Fruit fly (Drosophila melanogaster) whole organism, embryonic: ENCODE measurements around the gene Col4a1.

ENCODE experiments used
- Abd-B ChIP-seq: fragments of 200-800 bp; sonication (Bioruptor generic); optimal IDR thresholded peaks from 2 replicates; lab custom pipeline; 2018; ENCODE audit warnings: missing biosample characterization, mild to moderate bottlenecking, missing genetic modification characterization, moderate library complexity
- Asciz ChIP-seq: fragments of 200-800 bp; sonication (Bioruptor generic); optimal IDR thresholded peaks from 2 replicates; lab custom pipeline; 2017; ENCODE audit warnings: missing biosample characterization, mild to moderate bottlenecking, missing genetic modification characterization, missing genetic modification reagents
- Awh ChIP-seq: fragments of 200-800 bp; sonication (Bioruptor generic); IDR thresholded peaks from 2 replicates; pipeline ENCODE4, ENCODE4 v1.3.6; 2022; ENCODE audit warnings: missing biosample characterization, missing genetic modification characterization
- CG10274 ChIP-seq: fragments of 200-800 bp; sonication (Bioruptor generic); optimal IDR thresholded peaks from 3 replicates; lab custom pipeline; 2017; ENCODE audit warnings: missing biosample characterization, mild to moderate bottlenecking, missing genetic modification characterization
- CG11085 ChIP-seq: fragments of 200-800 bp; sonication (Bioruptor generic); IDR thresholded peaks from 2 replicates; pipeline ENCODE4 v1.3.6; 2022; ENCODE audit warnings: missing biosample characterization, missing genetic modification characterization
- CG12391 ChIP-seq: fragments of 200-800 bp; sonication (Bioruptor generic); optimal IDR thresholded peaks from 3 replicates; lab custom pipeline; 2018; ENCODE audit warnings: missing biosample characterization, mild to moderate bottlenecking, missing genetic modification characterization, moderate library complexity
- CG15269 ChIP-seq: fragments of 200-800 bp; sonication (Bioruptor generic); optimal IDR thresholded peaks from 2 replicates; lab custom pipeline; 2018; ENCODE audit warnings: missing biosample characterization, mild to moderate bottlenecking, missing genetic modification characterization, moderate library complexity
- CG15479 ChIP-seq: fragments of 200-800 bp; sonication (Bioruptor generic); optimal IDR thresholded peaks from 3 replicates; lab custom pipeline; 2019; ENCODE audit warnings: missing biosample characterization, mild to moderate bottlenecking, missing genetic modification characterization, moderate library complexity
- CG15696 ChIP-seq: fragments of 200-800 bp; sonication (Bioruptor generic); optimal IDR thresholded peaks from 2 replicates; lab custom pipeline; 2019; ENCODE audit warnings: missing biosample characterization, mild to moderate bottlenecking, missing genetic modification characterization, moderate library complexity
- CG17385 ChIP-seq: fragments of 200-800 bp; sonication (Bioruptor generic); optimal IDR thresholded peaks from 3 replicates; lab custom pipeline; 2018; ENCODE audit warnings: missing biosample characterization, mild to moderate bottlenecking, missing genetic modification characterization
- CG18599 ChIP-seq: fragments of 200-800 bp; sonication (Bioruptor generic); optimal IDR thresholded peaks from 3 replicates; lab custom pipeline; 2017; ENCODE audit warnings: missing biosample characterization, missing genetic modification characterization, mild to moderate bottlenecking, moderate library complexity, missing genetic modification reagents
- CG2678 ChIP-seq: fragments of 200-800 bp; sonication (Bioruptor generic); optimal IDR thresholded peaks from 3 replicates; lab custom pipeline; 2019; ENCODE audit warnings: missing biosample characterization, mild to moderate bottlenecking, missing genetic modification characterization, moderate library complexity
- CG30431 ChIP-seq: fragments of 200-800 bp; sonication (Bioruptor generic); optimal IDR thresholded peaks from 2 replicates; lab custom pipeline; 2017; ENCODE audit warnings: missing biosample characterization, missing genetic modification characterization
- CG3163 ChIP-seq: fragments of 200-800 bp; sonication (Bioruptor generic); optimal IDR thresholded peaks from 3 replicates; lab custom pipeline; 2016; ENCODE audit warnings: missing biosample characterization, missing genetic modification characterization
- CG42726 ChIP-seq: fragments of 200-800 bp; sonication (Bioruptor generic); IDR thresholded peaks from 2 replicates; pipeline ENCODE4 v1.3.6; 2022; ENCODE audit warnings: missing biosample characterization, missing genetic modification characterization; ENCODE audit not compliant: partially characterized antibody
- CG43689 ChIP-seq: fragments of 200-800 bp; sonication (Bioruptor generic); IDR thresholded peaks from 2 replicates; pipeline ENCODE4 v1.3.6; 2022; ENCODE audit warnings: missing biosample characterization, missing genetic modification characterization
- CG5180 ChIP-seq: fragments of 200-800 bp; sonication (Bioruptor generic); optimal IDR thresholded peaks from 3 replicates; lab custom pipeline; 2017; ENCODE audit warnings: missing biosample characterization, missing genetic modification characterization, mild to moderate bottlenecking, moderate library complexity, missing genetic modification reagents
- CG6813 ChIP-seq: fragments of 200-800 bp; sonication (Bioruptor generic); optimal IDR thresholded peaks from 2 replicates; lab custom pipeline; 2017; ENCODE audit warnings: missing biosample characterization, missing genetic modification characterization, mild to moderate bottlenecking, moderate library complexity, missing genetic modification reagents
- CG7556 ChIP-seq: fragments of 200-800 bp; sonication (Bioruptor generic); optimal IDR thresholded peaks from 2 replicates; lab custom pipeline; 2017; ENCODE audit warnings: missing biosample characterization, mild to moderate bottlenecking, missing genetic modification characterization
- CG7928 ChIP-seq: fragments of 200-800 bp; sonication (Bioruptor generic); optimal IDR thresholded peaks from 2 replicates; lab custom pipeline; 2017; ENCODE audit warnings: missing biosample characterization, mild to moderate bottlenecking, missing genetic modification characterization
- CG8478 ChIP-seq: fragments of >200 bp; optimal IDR thresholded peaks from 2 replicates; lab custom pipeline; 2018
- CG9797 ChIP-seq: fragments of 200-800 bp; sonication (Bioruptor generic); optimal IDR thresholded peaks from 3 replicates; lab custom pipeline; 2018; ENCODE audit warnings: missing biosample characterization, mild to moderate bottlenecking, missing genetic modification characterization
- Dfd ChIP-seq, 2 experiments: fragments of >200 bp; optimal IDR thresholded peaks; 2 replicates each; lab custom pipeline; 2017; ENCODE audit warnings: missing biosample characterization in 2 of 2, missing genetic modification characterization in 2 of 2
- Dll ChIP-seq: fragments of 200-800 bp; sonication (Bioruptor generic); IDR thresholded peaks from 4 replicates; pipeline ENCODE4 v1.3.6; 2022; ENCODE audit warnings: missing biosample characterization, missing genetic modification characterization; ENCODE audit not compliant: partially characterized antibody
- Hr39 ChIP-seq: fragments of >200 bp; optimal IDR thresholded peaks from 2 replicates; lab custom pipeline; 2017
- Hsf ChIP-seq: fragments of 200-800 bp; sonication (Bioruptor generic); optimal IDR thresholded peaks from 3 replicates; lab custom pipeline; 2016; ENCODE audit warnings: missing biosample characterization, missing genetic modification characterization
- Optix ChIP-seq: fragments of 200-800 bp; sonication (Bioruptor generic); IDR thresholded peaks from 3 replicates; pipeline ENCODE4 v1.3.6; 2022; ENCODE audit warnings: missing biosample characterization, missing genetic modification characterization
- Six4 ChIP-seq: fragments of 200-800 bp; sonication (Bioruptor generic); optimal IDR thresholded peaks from 2 replicates; lab custom pipeline; 2016; ENCODE audit warnings: missing biosample characterization, missing genetic modification characterization
- Taf1 ChIP-seq: fragments of 200-800 bp; sonication (Bioruptor generic); IDR thresholded peaks from 2 replicates; pipeline ENCODE4 v1.3.6; 2022; ENCODE audit warnings: missing biosample characterization, missing genetic modification characterization
- bcd ChIP-seq: fragments of 200-800 bp; sonication (Bioruptor generic); optimal IDR thresholded peaks from 2 replicates; lab custom pipeline; 2017; ENCODE audit warnings: missing biosample characterization, mild to moderate bottlenecking, missing genetic modification characterization
- chn ChIP-seq: fragments of 200-800 bp; sonication (Bioruptor generic); optimal IDR thresholded peaks from 2 replicates; lab custom pipeline; 2016; ENCODE audit warnings: missing biosample characterization, missing genetic modification characterization
- croc ChIP-seq: fragments of 200-800 bp; sonication (Bioruptor generic); conservative IDR thresholded peaks from 3 replicates; pipeline ENCODE4 v1.3.6; 2022; ENCODE audit warnings: missing biosample characterization, missing genetic modification characterization
- dmrt99B ChIP-seq: fragments of 200-800 bp; sonication (Bioruptor generic); optimal IDR thresholded peaks from 2 replicates; lab custom pipeline; 2018; ENCODE audit warnings: missing biosample characterization, mild to moderate bottlenecking, missing genetic modification characterization, moderate library complexity
- dpn ChIP-seq, 2 experiments: fragments of 200-800 bp; sonication (Bioruptor generic); optimal IDR thresholded peaks; 3 replicates each; lab custom pipeline; 2016; ENCODE audit warnings: missing biosample characterization in 2 of 2, missing genetic modification characterization in 2 of 2
- emc ChIP-seq: fragments of 200-800 bp; sonication (Bioruptor generic); optimal IDR thresholded peaks from 2 replicates; lab custom pipeline; 2016; ENCODE audit warnings: missing biosample characterization, missing genetic modification characterization
- fru ChIP-seq: fragments of >200 bp; optimal IDR thresholded peaks from 2 replicates; lab custom pipeline; 2017
- gcm2 ChIP-seq: fragments of 200-800 bp; sonication (Bioruptor generic); optimal IDR thresholded peaks from 2 replicates; lab custom pipeline; 2016; ENCODE audit warnings: missing biosample characterization, missing genetic modification characterization
- gfzf ChIP-seq: fragments of 200-800 bp; sonication (Bioruptor generic); optimal IDR thresholded peaks from 2 replicates; lab custom pipeline; 2016; ENCODE audit warnings: missing biosample characterization, mild to moderate bottlenecking, missing genetic modification characterization, moderate library complexity
- ind ChIP-seq: fragments of 200-800 bp; sonication (Bioruptor generic); optimal IDR thresholded peaks from 3 replicates; lab custom pipeline; 2016; ENCODE audit warnings: missing biosample characterization, missing genetic modification characterization
- lilli ChIP-seq: fragments of 200-800 bp; sonication (Bioruptor generic); optimal IDR thresholded peaks from 3 replicates; lab custom pipeline; 2016; ENCODE audit warnings: missing biosample characterization, missing genetic modification characterization
- nom ChIP-seq: fragments of 200-800 bp; sonication (Bioruptor generic); optimal IDR thresholded peaks from 2 replicates; lab custom pipeline; 2017; ENCODE audit warnings: missing biosample characterization, missing genetic modification characterization, mild to moderate bottlenecking, moderate library complexity, missing genetic modification reagents
- onecut ChIP-seq: fragments of 200-800 bp; sonication (Bioruptor generic); IDR thresholded peaks from 2 replicates; pipeline ENCODE4 v1.3.6; 2022; ENCODE audit warnings: missing biosample characterization, missing genetic modification characterization
- pho ChIP-seq: fragments of 200-800 bp; sonication (Bioruptor generic); optimal IDR thresholded peaks from 2 replicates; lab custom pipeline; 2016; ENCODE audit warnings: missing biosample characterization, missing genetic modification characterization
- repo ChIP-seq: fragments of 200-800 bp; sonication (Bioruptor generic); optimal IDR thresholded peaks from 2 replicates; lab custom pipeline; 2016; ENCODE audit warnings: missing biosample characterization, missing genetic modification characterization
- sna ChIP-seq: fragments of 200-800 bp; sonication (Bioruptor generic); IDR thresholded peaks from 2 replicates; pipeline ENCODE4 v1.3.6; 2022; ENCODE audit warnings: missing biosample characterization, missing genetic modification characterization; ENCODE audit not compliant: partially characterized antibody
- tup ChIP-seq: fragments of 200-800 bp; sonication (Bioruptor generic); optimal IDR thresholded peaks from 2 replicates; lab custom pipeline; 2016; ENCODE audit warnings: missing biosample characterization, mild to moderate bottlenecking, missing genetic modification characterization, moderate library complexity
- vfl ChIP-seq: fragments of 200-800 bp; sonication (Bioruptor generic); optimal IDR thresholded peaks from 2 replicates; lab custom pipeline; 2016; ENCODE audit warnings: missing biosample characterization, missing genetic modification characterization
- zen2 ChIP-seq: fragments of 200-800 bp; sonication (Bioruptor generic); IDR thresholded peaks from 3 replicates; pipeline ENCODE4 v1.3.6; 2022; ENCODE audit warnings: missing biosample characterization, missing genetic modification characterization; ENCODE audit not compliant: partially characterized antibody

The Col4a1 gene

dm6 chr2L:4997401-4998259, 31.8 kb upstream of the Col4a1 start (continued):
- peak; percentile 99 for TF ChIP-seq pho
- peak; percentile 94 for TF ChIP-seq CG8478 (lab: Kevin White, UChicago)
- peak; percentile 67 for TF ChIP-seq CG9797 (GFP tag; lab: Kevin White, UChicago)
- TF ChIP-seq CG17385 (GFP tag; lab: Kevin White, UChicago) = peak; percentile 96
- peak; percentile 52; the same call in 1 of the 2 replicates for TF ChIP-seq sna (GFP tag; lab: Robert Waterston, UW)
- TF ChIP-seq Dfd (GFP tag; optimal IDR thresholded peaks at IDR 0.05; lab: Kevin White, UChicago) = peak; percentile 58 to 81
- peak; percentile 35 for TF ChIP-seq gfzf
- TF ChIP-seq zen2 (GFP tag; lab: Robert Waterston, UW) = peak; percentile 43; the same call in 1 of the 3 replicates
- TF ChIP-seq Six4 (GFP tag; lab: Kevin White, UChicago) = peak; percentile 99
- peak; percentile 82 for TF ChIP-seq CG7928 (GFP tag; lab: Kevin White, UChicago)
- TF ChIP-seq onecut (GFP tag; lab: Robert Waterston, UW) = peak; percentile 97
- TF ChIP-seq Hr39 = no peak
- peak; percentile 99 for TF ChIP-seq CG15269 (tag; lab: Kevin White, UChicago)
- TF ChIP-seq CG43689 (GFP tag; lab: Robert Waterston, UW) = peak; percentile 98
- TF ChIP-seq CG11085 (GFP tag; lab: Robert Waterston, UW) = peak; percentile 99
- peak; percentile 98 for TF ChIP-seq vfl (GFP tag; lab: Kevin White, UChicago)
- TF ChIP-seq tup (GFP tag; lab: Kevin White, UChicago) = peak; percentile 98
- peak; percentile 93 for TF ChIP-seq CG5180 (GFP tag; lab: Kevin White, UChicago)
- TF ChIP-seq fru = no peak
- TF ChIP-seq bcd (GFP tag; lab: Kevin White, UChicago) = peak; percentile 99
- peak; percentile 97 for TF ChIP-seq CG15696 (tag; lab: Kevin White, UChicago)
- TF ChIP-seq Optix (GFP tag; lab: Robert Waterston, UW) = peak; percentile 99
- TF ChIP-seq nom = peak; percentile 98
- peak; percentile 99 for TF ChIP-seq Asciz (GFP tag; lab: Kevin White, UChicago)
- TF ChIP-seq CG12391 (tag; lab: Kevin White, UChicago) = peak; percentile 99
- TF ChIP-seq emc (GFP tag; lab: Kevin White, UChicago) = peak; percentile 97
- TF ChIP-seq Taf1 (GFP tag; lab: Robert Waterston, UW) = peak; percentile 97
- TF ChIP-seq Dll (GFP tag; lab: Robert Waterston, UW) = peak; percentile 59; the same call in 1 of the 4 replicates
- TF ChIP-seq dmrt99B = peak; percentile 99
- TF ChIP-seq repo = peak; percentile 99
- TF ChIP-seq Hsf (GFP tag; lab: Kevin White, UChicago) = peak; percentile 99
- TF ChIP-seq CG30431 (GFP tag; lab: Kevin White, UChicago) = peak; percentile 99
- peak; percentile 99 for TF ChIP-seq ind
- TF ChIP-seq Abd-B (GFP tag; lab: Kevin White, UChicago) = no peak
- peak; percentile 68; the same call in 1 of the 2 replicates for TF ChIP-seq CG42726 (GFP tag; lab: Robert Waterston, UW)
- peak; percentile 98 for TF ChIP-seq CG7556 (GFP tag; lab: Kevin White, UChicago)
- TF ChIP-seq dpn (GFP tag; optimal IDR thresholded peaks at IDR 0.05; lab: Kevin White, UChicago) = peak; percentile 99
- peak; percentile 99 for TF ChIP-seq Awh (GFP tag; lab: Robert Waterston, UW)
- TF ChIP-seq CG3163 = peak; percentile 96
- peak; percentile 99 for TF ChIP-seq CG2678
- TF ChIP-seq croc = peak; percentile 99
- TF ChIP-seq CG10274 (GFP tag; lab: Kevin White, UChicago) = peak; percentile 94
- peak; percentile 99 for TF ChIP-seq chn (GFP tag; lab: Kevin White, UChicago)
- TF ChIP-seq lilli (GFP tag; lab: Kevin White, UChicago) = peak; percentile 99
- TF ChIP-seq CG18599 (GFP tag; lab: Kevin White, UChicago) = peak; percentile 99
- peak; percentile 97 for TF ChIP-seq gcm2 (GFP tag; lab: Kevin White, UChicago)
- TF ChIP-seq CG6813 = peak; percentile 99
- TF ChIP-seq CG15479 = no peak
